Fruit fly (Drosophila melanogaster): ENCODE results near the gene Oga.

- TF ChIP-seq EcR (GFP tag; optimal IDR thresholded peaks at IDR 0.05) (no peak), CG14655 (GFP tag; optimal IDR thresholded peaks at IDR 0.05) (no peak), CG17806 (tag; optimal IDR thresholded peaks at IDR 0.05) (no peak), fd96Ca (GFP tag; IDR thresholded peaks at IDR 0.05) (no peak), CG8159 (tag; optimal IDR thresholded peaks at IDR 0.05) (no peak), CG13204 (GFP tag; optimal IDR thresholded peaks at IDR 0.05) (no peak), D1 (tag; optimal IDR thresholded peaks at IDR 0.05) (no peak), CG4496 (GFP tag; IDR thresholded peaks at IDR 0.05) (no peak)
These were observed 33.2 kb upstream of the Oga start for dm6 chr3R:21185655-21186054.
